Fruit fly (Drosophila melanogaster) whole organism, wandering third instar larva: ENCODE results near the gene scyl.
A peak's percentile ranks its signal among the peaks of the same experiment; 100 is the strongest.

ENCODE experiments used
- CG32264 ChIP-seq: fragments of 200-800 bp; sonication (Bioruptor generic); optimal IDR thresholded peaks from 2 replicates; lab custom pipeline; 2016; ENCODE audit warnings: missing biosample characterization, missing genetic modification characterization
- CrebA ChIP-seq: fragments of 200-800 bp; sonication (Bioruptor generic); optimal IDR thresholded peaks from 2 replicates; lab custom pipeline; 2016; ENCODE audit warnings: missing biosample characterization, mild to moderate bottlenecking, missing genetic modification characterization, borderline replicate concordance
- Dif ChIP-seq: fragments of 200-275, 200-300 bp; sonication (Bioruptor generic); optimal IDR thresholded peaks from 2 replicates; lab custom pipeline; 2018; ENCODE audit warnings: missing biosample characterization, missing genetic modification characterization; ENCODE audit not compliant: partially characterized antibody
- GATAd ChIP-seq: sonication (Bioruptor generic); optimal IDR thresholded peaks from 2 replicates; lab custom pipeline; 2016; ENCODE audit warnings: missing biosample characterization, missing genetic modification characterization
- Hr78 ChIP-seq: fragments of >200 bp; optimal IDR thresholded peaks from 2 replicates; lab custom pipeline; 2017; ENCODE audit warnings: missing biosample characterization, missing genetic modification characterization
- Hr83 ChIP-seq: fragments of 200-300 bp; sonication (Bioruptor generic); optimal IDR thresholded peaks from 2 replicates; lab custom pipeline; 2016; ENCODE audit warnings: missing biosample characterization, mild to moderate bottlenecking, missing genetic modification characterization, moderate library complexity; ENCODE audit not compliant: poor library complexity, severe bottlenecking
- Jra ChIP-seq: sonication (Bioruptor generic); optimal IDR thresholded peaks from 2 replicates; lab custom pipeline; 2016; ENCODE audit warnings: missing biosample characterization, missing genetic modification characterization
- Myc ChIP-seq: fragments of >200 bp; optimal IDR thresholded peaks from 2 replicates; lab custom pipeline; 2017
- Rel ChIP-seq, 2 experiments: fragments of 200-800 bp; sonication (Bioruptor generic) in 1 of 2; optimal IDR thresholded peaks; 2 replicates in 1 of 2; 3 replicates in 1 of 2; lab custom pipeline; 2016 to 2019; ENCODE audit warnings: mild to moderate bottlenecking in 2 of 2, missing biosample characterization in 2 of 2, missing genetic modification characterization in 2 of 2, moderate library complexity in 1 of 2
- Sp1 ChIP-seq: fragments of 200-800 bp; sonication (Bioruptor generic); optimal IDR thresholded peaks from 3 replicates; lab custom pipeline; 2019; ENCODE audit warnings: missing biosample characterization, mild to moderate bottlenecking, missing genetic modification characterization, moderate library complexity
- Vsx2 ChIP-seq: fragments of 200-300, 225-300 bp; sonication (Bioruptor generic); optimal IDR thresholded peaks from 2 replicates; lab custom pipeline; 2018; ENCODE audit warnings: missing biosample characterization, missing genetic modification characterization; ENCODE audit not compliant: partially characterized antibody
- br ChIP-seq: fragments of 200-800 bp; sonication (Bioruptor generic); optimal IDR thresholded peaks from 2 replicates; lab custom pipeline; 2016; ENCODE audit warnings: missing biosample characterization, missing genetic modification characterization
- brk ChIP-seq: fragments of 200-800 bp; sonication (Bioruptor generic); optimal IDR thresholded peaks from 2 replicates; lab custom pipeline; 2016; ENCODE audit warnings: missing biosample characterization, mild to moderate bottlenecking, missing genetic modification characterization
- dl ChIP-seq, 2 experiments: fragments of 175-275, 200-275 bp in 1 of 2; fragments of 200-275 bp in 1 of 2; sonication (Bioruptor generic); optimal IDR thresholded peaks; lab custom pipeline; 2018; ENCODE audit warnings: mild to moderate bottlenecking in 2 of 2, missing biosample characterization in 2 of 2, missing genetic modification characterization in 2 of 2, moderate library complexity in 2 of 2; ENCODE audit not compliant: partially characterized antibody in 2 of 2, insufficient read depth in 1 of 2
- ey ChIP-seq: fragments of 200-800 bp; sonication (Bioruptor generic); optimal IDR thresholded peaks from 2 replicates; lab custom pipeline; 2016; ENCODE audit warnings: missing biosample characterization, missing genetic modification characterization
- foxo ChIP-seq, 2 experiments: fragments of 200-800 bp; sonication (Bioruptor generic); optimal IDR thresholded peaks; 2 replicates in 1 of 2; 3 replicates in 1 of 2; lab custom pipeline; 2016 to 2017; ENCODE audit warnings: missing biosample characterization in 2 of 2, missing genetic modification characterization in 2 of 2
- fru ChIP-seq: fragments of 200-800 bp; sonication (Bioruptor generic); optimal IDR thresholded peaks from 3 replicates; lab custom pipeline; 2016; ENCODE audit warnings: missing biosample characterization, mild to moderate bottlenecking, missing genetic modification characterization
- h ChIP-seq: fragments of 200-800 bp; sonication (Bioruptor generic); optimal IDR thresholded peaks from 3 replicates; lab custom pipeline; 2016; ENCODE audit warnings: missing biosample characterization, mild to moderate bottlenecking, missing genetic modification characterization
- jim ChIP-seq: fragments of 175-275, 200-325 bp; sonication (Bioruptor generic); optimal IDR thresholded peaks from 2 replicates; lab custom pipeline; 2016; ENCODE audit warnings: missing biosample characterization, mild to moderate bottlenecking, missing genetic modification characterization
- lola ChIP-seq: fragments of >200 bp; optimal IDR thresholded peaks from 2 replicates; lab custom pipeline; 2017; ENCODE audit warnings: missing biosample characterization, missing genetic modification characterization
- psq ChIP-seq: fragments of 200-800 bp; sonication (Bioruptor generic); optimal IDR thresholded peaks from 3 replicates; lab custom pipeline; 2017; ENCODE audit warnings: missing biosample characterization, mild to moderate bottlenecking, missing genetic modification characterization, moderate library complexity
- rgr ChIP-seq: fragments of 200-800 bp; sonication (Bioruptor generic); optimal IDR thresholded peaks from 3 replicates; lab custom pipeline; 2016; ENCODE audit warnings: missing biosample characterization, mild to moderate bottlenecking, missing genetic modification characterization
- sage ChIP-seq: fragments of 200-800 bp; sonication (Bioruptor generic); optimal IDR thresholded peaks from 2 replicates; lab custom pipeline; 2016; ENCODE audit warnings: missing biosample characterization, mild to moderate bottlenecking, missing genetic modification characterization
- sv ChIP-seq: fragments of 200-800 bp; sonication (Bioruptor generic); optimal IDR thresholded peaks from 3 replicates; lab custom pipeline; 2016; ENCODE audit warnings: missing biosample characterization, missing genetic modification characterization
- tai ChIP-seq: sonication (Bioruptor generic); optimal IDR thresholded peaks from 2 replicates; lab custom pipeline; 2016; ENCODE audit warnings: missing biosample characterization, missing genetic modification characterization
- usp ChIP-seq: fragments of >200 bp; optimal IDR thresholded peaks from 2 replicates; lab custom pipeline; 2017; ENCODE audit warnings: missing biosample characterization, missing genetic modification characterization
- woc ChIP-seq: sonication (Bioruptor generic); optimal IDR thresholded peaks from 2 replicates; lab custom pipeline; 2016; ENCODE audit warnings: missing biosample characterization, mild to moderate bottlenecking, missing genetic modification characterization

The scyl gene

dm6 chr3L:11278448-11279320 is 26.6 kb downstream of the scyl start:
- TF ChIP-seq dl (GFP tag; optimal IDR thresholded peaks at IDR 0.05; lab: Kevin White, UChicago; ENCODE audit: insufficient read depth in 1 of 2, partially characterized antibody in 2 of 2) (no peak), Hr83 (GFP tag; lab: Kevin White, UChicago) (no peak), brk (GFP tag; lab: Kevin White, UChicago) (no peak), ey (GFP tag; lab: Kevin White, UChicago) (no peak), GATAd (GFP tag; lab: Kevin White, UChicago) (no peak), sv (GFP tag; lab: Kevin White, UChicago) (no peak), br (no peak)

- TF ChIP-seq Rel (GFP tag; optimal IDR thresholded peaks at IDR 0.05; lab: Kevin White, UChicago) (no peak), Rel (tag; optimal IDR thresholded peaks at IDR 0.05; lab: Kevin White, UChicago) (peak; percentile 62), usp (no peak)
- TF ChIP-seq, all 38 proteins: peak for 1
These were observed 27.3 kb downstream of the scyl start for dm6 chr3L:11279321-11279827.

dm6 chr3L:11280574-11281135 is 28.5 kb downstream of the scyl start:
- TF ChIP-seq h (GFP tag; lab: Kevin White, UChicago) (no peak), Rel (GFP tag; optimal IDR thresholded peaks at IDR 0.05; lab: Kevin White, UChicago) (peak; percentile 13), Rel (tag; optimal IDR thresholded peaks at IDR 0.05; lab: Kevin White, UChicago) (no peak), Vsx2 (GFP tag; lab: Kevin White, UChicago) (peak; percentile 66), CrebA (GFP tag; lab: Kevin White, UChicago) (peak; percentile 10), rgr (GFP tag; lab: Kevin White, UChicago) (no peak), Hr78 (GFP tag; lab: Kevin White, UChicago) (no peak), sv (GFP tag; lab: Kevin White, UChicago) (no peak), woc (GFP tag; lab: Kevin White, UChicago) (peak; percentile 15), usp (no peak), fru (GFP tag; lab: Kevin White, UChicago) (peak; percentile 16)

- no peak for TF ChIP-seq fru (GFP tag; lab: Kevin White, UChicago)
- no peak for TF ChIP-seq CG32264 (GFP tag; lab: Kevin White, UChicago)
- TF ChIP-seq ey (GFP tag; lab: Kevin White, UChicago) = no peak
- TF ChIP-seq dl (GFP tag; optimal IDR thresholded peaks at IDR 0.05; lab: Kevin White, UChicago; ENCODE audit: insufficient read depth in 1 of 2, partially characterized antibody in 2 of 2) = no peak
- TF ChIP-seq psq (GFP tag; lab: Kevin White, UChicago) = no peak
- no peak for TF ChIP-seq Dif (GFP tag; lab: Kevin White, UChicago)
- TF ChIP-seq woc (GFP tag; lab: Kevin White, UChicago) = no peak
- no peak for TF ChIP-seq sage (GFP tag; lab: Kevin White, UChicago)
- TF ChIP-seq lola (GFP tag; lab: Kevin White, UChicago) = no peak
- no peak for TF ChIP-seq usp
- TF ChIP-seq CrebA (GFP tag; lab: Kevin White, UChicago) = no peak
- no peak for TF ChIP-seq tai (GFP tag; lab: Kevin White, UChicago)
- TF ChIP-seq brk (GFP tag; lab: Kevin White, UChicago) = no peak
- TF ChIP-seq sv (GFP tag; lab: Kevin White, UChicago) = no peak
- TF ChIP-seq Sp1 = no peak
- TF ChIP-seq foxo (GFP tag; optimal IDR thresholded peaks at IDR 0.05; lab: Kevin White, UChicago) = no peak
- TF ChIP-seq Rel (GFP tag; optimal IDR thresholded peaks at IDR 0.05; lab: Kevin White, UChicago) = no peak
- TF ChIP-seq Rel (tag; optimal IDR thresholded peaks at IDR 0.05; lab: Kevin White, UChicago) = no peak
- no peak for TF ChIP-seq Myc (lab: Kevin White, UChicago)
- no peak for TF ChIP-seq jim (GFP tag; lab: Kevin White, UChicago)
- no peak for TF ChIP-seq Jra (GFP tag; lab: Kevin White, UChicago)
These were observed 32.2 kb downstream of the scyl start for dm6 chr3L:11284091-11285023.
